Fruit fly (Drosophila melanogaster): ENCODE data around the gene SAK.

DNA sequence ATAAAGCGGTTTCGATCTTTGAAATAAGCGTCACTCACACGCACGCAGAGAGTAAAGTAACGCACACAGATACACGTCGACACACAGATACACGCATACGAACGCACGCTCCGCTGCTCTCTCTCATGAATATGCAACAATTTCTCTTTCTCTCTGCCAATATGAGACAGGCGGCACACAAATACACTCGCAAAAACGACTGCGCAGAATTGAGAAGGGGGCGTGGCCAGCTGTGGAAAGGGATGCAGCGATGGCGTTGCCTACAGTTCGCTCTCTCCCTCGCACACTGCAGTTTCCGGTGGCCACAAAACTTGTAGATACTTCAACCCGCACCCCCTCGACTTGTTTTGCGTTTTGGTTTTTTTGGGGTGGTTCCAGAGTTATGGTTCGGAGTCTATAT, 36.1 kb downstream of the SAK start:
- TF ChIP-seq Mnt (GFP tag; optimal IDR thresholded peaks at IDR 0.05) (no peak), ovo (GFP tag; optimal IDR thresholded peaks at IDR 0.05) (no peak), cnc (optimal IDR thresholded peaks at IDR 0.05) (no peak), CG12768 (GFP tag; optimal IDR thresholded peaks at IDR 0.05) (no peak), CG7101 (tag; optimal IDR thresholded peaks at IDR 0.05) (peak; percentile 20), Hr96 (GFP tag; optimal IDR thresholded peaks at IDR 0.05) (peak; percentile 21), CG5204 (GFP tag; optimal IDR thresholded peaks at IDR 0.05) (no peak), CG7045 (GFP tag; optimal IDR thresholded peaks at IDR 0.05) (peak; percentile 57), Crg-1 (GFP tag; optimal IDR thresholded peaks at IDR 0.05) (no peak), Clk (GFP tag; optimal IDR thresholded peaks at IDR 0.05) (no peak)

Measured in whole organism, adult.